Fruit fly (Drosophila melanogaster): ENCODE data around the gene oc.

DNA sequence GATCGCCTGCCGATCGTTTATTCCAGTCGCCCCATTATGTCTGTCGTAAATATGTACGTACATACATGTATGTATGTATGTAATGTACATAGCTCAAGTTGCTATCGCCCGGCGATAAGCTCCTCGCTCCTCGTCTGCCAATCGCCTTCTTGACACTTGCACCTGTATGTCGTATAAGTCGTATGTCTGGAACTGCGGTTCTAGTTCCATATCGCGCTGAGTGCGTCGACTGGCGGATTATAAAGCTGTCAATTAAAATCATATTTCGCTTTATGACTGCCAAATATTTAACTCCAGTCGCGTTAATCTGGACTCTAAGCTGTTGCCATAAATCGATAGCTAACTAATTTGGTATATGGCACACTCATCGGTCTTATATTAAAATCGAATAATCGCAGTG lies 34.9 kb upstream of the oc start:
- TF ChIP-seq CG17568 (GFP tag; optimal IDR thresholded peaks at IDR 0.05) (peak; percentile 16), Bteb2 (GFP tag; optimal IDR thresholded peaks at IDR 0.05) (no peak), ase (GFP tag; IDR thresholded peaks at IDR 0.05) (no peak), Ets65A (GFP tag) (no peak), dysf (GFP tag; IDR thresholded peaks at IDR 0.05) (no peak), so (GFP tag; IDR thresholded peaks at IDR 0.05) (no peak), cato (GFP tag; optimal IDR thresholded peaks at IDR 0.05; ENCODE audit: borderline replicate concordance) (no peak), CG18262 (tag; optimal IDR thresholded peaks at IDR 0.05) (no peak), CG10274 (GFP tag; optimal IDR thresholded peaks at IDR 0.05) (no peak), CG11695 (GFP tag; IDR thresholded peaks at IDR 0.05) (no peak), Camta (GFP tag; optimal IDR thresholded peaks at IDR 0.05) (no peak), Jarid2 (GFP tag; optimal IDR thresholded peaks at IDR 0.05) (no peak), croc (GFP tag; conservative IDR thresholded peaks at IDR 0.05) (no peak), CG8281 (tag; optimal IDR thresholded peaks at IDR 0.05) (no peak)
